Fruit fly (Drosophila melanogaster) S2 (cell line): ENCODE results near the gene CG9109.

Experiments
- CG8478 ChIP-seq: fragments of >200 bp; optimal IDR thresholded peaks from 2 replicates; lab custom pipeline; 2018
- CTCF ChIP-seq, 2 experiments: fragments of >200 bp; optimal IDR thresholded peaks; 2 replicates each; lab custom pipeline; 2018

DNA sequence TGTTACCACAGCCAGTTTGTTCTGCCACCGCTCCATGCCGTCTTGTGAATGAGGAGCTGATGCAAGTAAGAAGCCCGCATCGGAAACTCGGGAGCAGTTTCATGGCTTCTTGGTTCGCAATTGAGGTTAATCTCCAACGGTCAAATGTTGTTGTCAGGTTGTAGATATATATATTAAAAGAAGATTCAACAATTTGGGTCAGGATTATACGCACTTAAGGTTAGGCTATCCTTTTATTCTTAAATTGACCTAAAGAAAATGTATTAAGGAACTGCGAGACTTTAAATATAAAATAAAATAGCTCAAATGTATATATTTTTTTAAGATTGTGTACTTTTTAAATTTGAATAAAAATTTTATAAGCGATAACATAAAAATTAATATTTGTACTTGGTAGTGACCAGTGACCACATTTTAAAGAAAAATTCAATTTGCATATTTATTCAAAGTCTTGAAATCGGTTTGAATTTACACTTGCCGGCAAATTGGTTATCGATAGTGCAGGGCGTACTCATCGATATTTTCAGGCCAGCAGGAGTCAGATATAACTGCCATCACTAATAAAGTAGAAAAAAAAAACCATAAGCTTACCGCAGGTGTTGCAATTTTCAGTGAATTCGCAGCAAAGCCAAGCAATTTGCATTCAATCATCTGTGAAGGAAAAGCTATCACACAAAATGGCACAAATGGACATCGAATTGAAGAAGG is 34.5 kb upstream of the CG9109 start, which contains the start of the genes CG9150 and Pfdn1:
- TF ChIP-seq CTCF (optimal IDR thresholded peaks at IDR 0.05; lab: Kevin White, UChicago) = no peak
- no peak for TF ChIP-seq CG8478
